Worm (Caenorhabditis elegans): ENCODE measurements around the gene perm-1.

ce11 chrII:7845571-7846236 lies 34.9 kb upstream of the perm-1 start, which contains the start of gene T09A5.4:
- TF ChIP-seq ref-1 (GFP tag; conservative IDR thresholded peaks at IDR 0.05) (no peak), med-1 (GFP tag; optimal IDR thresholded peaks at IDR 0.05; ENCODE audit: insufficient read depth) (no peak), flt-1 (GFP tag; IDR thresholded peaks at IDR 0.05) (no peak), klf-2 (GFP tag; conservative IDR thresholded peaks at IDR 0.05) (no peak), cog-1 (tag; optimal IDR thresholded peaks at IDR 0.05) (no peak), tab-1 (GFP tag; IDR thresholded peaks at IDR 0.05) (no peak)
